Fruit fly (Drosophila melanogaster) whole organism, adult: Measurements from ENCODE around the gene heph.

Source experiments
- CG12768 ChIP-seq: fragments of 200-800 bp; sonication (Bioruptor generic); optimal IDR thresholded peaks from 2 replicates; lab custom pipeline; 2017; ENCODE audit warnings: missing biosample characterization, missing genetic modification characterization, mild to moderate bottlenecking, moderate library complexity, missing genetic modification reagents
- CG14711 ChIP-seq: fragments of 200-800 bp; sonication (Bioruptor generic); optimal IDR thresholded peaks from 2 replicates; lab custom pipeline; 2018; ENCODE audit warnings: missing biosample characterization, mild to moderate bottlenecking, missing genetic modification characterization, moderate library complexity
- CG1620 ChIP-seq: fragments of 200-800 bp; sonication (Bioruptor generic); optimal IDR thresholded peaks from 2 replicates; lab custom pipeline; 2016; ENCODE audit warnings: missing biosample characterization, missing genetic modification characterization
- CG5204 ChIP-seq: fragments of 200-800 bp; sonication (Bioruptor generic); optimal IDR thresholded peaks from 2 replicates; lab custom pipeline; 2016; ENCODE audit warnings: missing biosample characterization, missing genetic modification characterization
- CG7045 ChIP-seq: fragments of 200-800 bp; sonication (Bioruptor generic); optimal IDR thresholded peaks from 2 replicates; lab custom pipeline; 2017; ENCODE audit warnings: missing biosample characterization, mild to moderate bottlenecking, missing genetic modification characterization
- Hr96 ChIP-seq: fragments of 200-800 bp; sonication (Bioruptor generic); optimal IDR thresholded peaks from 2 replicates; lab custom pipeline; 2016; ENCODE audit warnings: missing biosample characterization, missing genetic modification characterization
- cnc ChIP-seq, 2 experiments: fragments of >200 bp; optimal IDR thresholded peaks; 2 replicates each; lab custom pipeline; 2017
- kay ChIP-seq: fragments of 200-800 bp; sonication (Bioruptor generic); peaks from one replicate; lab custom pipeline; 2016; ENCODE audit warnings: missing biosample characterization, missing genetic modification characterization, borderline replicate concordance
- ovo ChIP-seq: fragments of 200-800 bp; sonication (Bioruptor generic); optimal IDR thresholded peaks from 2 replicates; lab custom pipeline; 2016; ENCODE audit warnings: missing biosample characterization, missing genetic modification characterization
- pad ChIP-seq: fragments of 200-800 bp; sonication (Bioruptor generic); optimal IDR thresholded peaks from 3 replicates; lab custom pipeline; 2017; ENCODE audit warnings: missing biosample characterization, missing genetic modification characterization, mild to moderate bottlenecking, moderate library complexity, missing genetic modification reagents
- toe ChIP-seq: fragments of 200-800 bp; sonication (Bioruptor generic); optimal IDR thresholded peaks from 2 replicates; lab custom pipeline; 2016; ENCODE audit warnings: missing biosample characterization, missing genetic modification characterization

DNA sequence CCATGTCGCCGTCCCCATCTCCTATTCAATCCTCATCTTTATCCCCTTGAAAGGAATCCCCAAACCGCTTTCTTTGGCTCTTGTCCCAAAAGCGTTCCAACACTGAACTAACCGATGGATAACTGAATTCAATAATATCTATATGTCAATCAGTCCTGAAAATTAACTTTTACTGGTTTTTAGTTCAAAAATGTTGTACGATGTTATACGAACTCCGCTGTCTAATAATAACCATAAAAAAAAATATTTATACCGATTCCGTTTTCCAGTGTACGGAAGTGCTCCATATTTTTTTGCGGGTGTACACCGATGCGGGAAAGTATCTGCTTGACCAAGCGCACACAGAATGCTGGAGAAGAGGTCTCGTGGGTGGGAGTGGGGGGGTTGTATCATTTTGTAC, 65.9 kb downstream of the heph start:
- TF ChIP-seq ovo (no peak), pad (no peak), cnc (optimal IDR thresholded peaks at IDR 0.05; lab: Kevin White, UChicago) (no peak), CG1620 (no peak), CG12768 (GFP tag; lab: Kevin White, UChicago) (no peak), CG5204 (no peak), kay (GFP tag; lab: Kevin White, UChicago) (no peak), CG7045 (no peak), Hr96 (GFP tag; lab: Kevin White, UChicago) (no peak), toe (no peak), CG14711 (tag; lab: Kevin White, UChicago) (no peak)
